Worm (Caenorhabditis elegans) whole organism, midembryonic: Measurements from ENCODE around the gene srv-22.

Experiments
- T22C8.4 ChIP-seq: fragments of 200-800 bp; sonication (Bioruptor generic); IDR thresholded peaks from 2 replicates; pipeline ENCODE4 v1.3.6; 2022; ENCODE audit warnings: missing genetic modification characterization, missing compliant biosample characterization
- flt-1 ChIP-seq: fragments of 200-800 bp; sonication (Bioruptor generic); IDR thresholded peaks from 2 replicates; pipeline ENCODE4 v1.3.6; 2022; ENCODE audit warnings: missing genetic modification characterization, missing compliant biosample characterization
- klf-2 ChIP-seq: fragments of 200-800 bp; sonication (Bioruptor generic); conservative IDR thresholded peaks from 2 replicates; pipeline ENCODE4 v1.3.6; 2022; ENCODE audit warnings: missing genetic modification reagents, missing genetic modification characterization, missing compliant biosample characterization
- tab-1 ChIP-seq: fragments of 200-800 bp; sonication (Bioruptor generic); IDR thresholded peaks from 2 replicates; pipeline ENCODE4 v1.3.6; 2022; ENCODE audit warnings: missing genetic modification characterization, missing compliant biosample characterization
- ztf-23 ChIP-seq: fragments of 200-800 bp; sonication (Bioruptor generic); IDR thresholded peaks from 2 replicates; pipeline ENCODE4 v1.3.6; 2022; ENCODE audit warnings: missing genetic modification reagents, missing genetic modification characterization, missing compliant biosample characterization
- ztf-29 ChIP-seq: fragments of 200-800 bp; sonication (Bioruptor generic); IDR thresholded peaks from 2 replicates; pipeline ENCODE4 v1.3.6; 2022; ENCODE audit warnings: missing genetic modification reagents, missing genetic modification characterization, missing compliant biosample characterization

- TF ChIP-seq ztf-23 (GFP tag; lab: Robert Waterston, UW), result no peak
- no peak for TF ChIP-seq ztf-29 (GFP tag; lab: Robert Waterston, UW)
- no peak for TF ChIP-seq tab-1
- TF ChIP-seq T22C8.4, result no peak
- TF ChIP-seq klf-2 (GFP tag; lab: Robert Waterston, UW), result no peak
- TF ChIP-seq flt-1 (GFP tag; lab: Robert Waterston, UW), result no peak
These were observed 33.5 kb downstream of the srv-22 start, which contains the start of gene sams-4 for ce11 chrIV:5846269-5846668.
